Worm (Caenorhabditis elegans) whole organism, L3 larva: ENCODE results near the gene ipla-1.

ENCODE experiments used
- ZK546.5 ChIP-seq: sonication (generic microtip); optimal IDR thresholded peaks from 2 replicates; lab custom pipeline; 2017; ENCODE audit warnings: missing biosample characterization, missing genetic modification characterization
- ceh-16 ChIP-seq: sonication (generic microtip); optimal IDR thresholded peaks from 2 replicates; lab custom pipeline; 2017; ENCODE audit warnings: missing biosample characterization, missing genetic modification characterization
- elt-1 ChIP-seq: fragments of 150-350 bp; optimal IDR thresholded peaks from 2 replicates; lab custom pipeline; 2014; ENCODE audit warnings: missing biosample characterization, missing genetic modification characterization
- elt-2 ChIP-seq: sonication (generic microtip); optimal IDR thresholded peaks from 2 replicates; lab custom pipeline; 2016; ENCODE audit warnings: missing genetic modification reagents, mild to moderate bottlenecking, missing genetic modification characterization, missing compliant biosample characterization

DNA sequence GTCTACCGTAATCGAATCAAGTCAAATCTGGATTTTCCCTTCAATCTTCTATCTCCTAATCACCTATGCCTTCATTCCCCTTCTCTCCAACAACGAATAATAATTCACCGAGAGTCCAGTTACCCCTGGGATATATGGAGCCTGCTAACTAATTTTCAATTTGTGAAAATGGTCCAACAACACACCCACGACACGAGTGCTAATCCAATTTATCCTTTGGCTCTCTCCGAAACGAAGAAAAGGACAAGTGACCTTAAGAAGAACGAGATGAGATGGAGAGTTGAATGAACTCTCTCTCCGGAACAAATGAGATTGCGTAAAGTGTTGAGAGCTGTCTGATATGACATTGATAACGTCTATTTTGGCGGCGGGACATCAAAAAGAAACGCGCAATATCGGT is 16.8 kb downstream of the ipla-1 start:
- TF ChIP-seq elt-2 (tag; lab: Kevin White, UChicago): no peak
- no peak for TF ChIP-seq elt-1 (tag; lab: Kevin White, UChicago)
- no peak for TF ChIP-seq ZK546.5
- no peak for TF ChIP-seq ceh-16 (tag; lab: Kevin White, UChicago)
